Fruit fly (Drosophila melanogaster) whole organism, pupa: Measurements from ENCODE around the gene CG43901.

Experiments used
- CG14655 ChIP-seq: fragments of 200-800 bp; sonication (Bioruptor generic); optimal IDR thresholded peaks from 3 replicates; lab custom pipeline; 2017; ENCODE audit warnings: mild to moderate bottlenecking, missing biosample characterization, missing genetic modification reagents, missing genetic modification characterization
- CG15710 ChIP-seq: fragments of 200-800 bp; sonication (Bioruptor generic); optimal IDR thresholded peaks from 2 replicates; lab custom pipeline; 2018; ENCODE audit warnings: missing biosample characterization, mild to moderate bottlenecking, missing genetic modification characterization, moderate library complexity
- CG17806 ChIP-seq: fragments of 200-800 bp; sonication (Bioruptor generic); optimal IDR thresholded peaks from 2 replicates; lab custom pipeline; 2018; ENCODE audit warnings: missing biosample characterization, mild to moderate bottlenecking, missing genetic modification characterization, moderate library complexity
- CG4496 ChIP-seq: fragments of 200-800 bp; sonication (Bioruptor generic); IDR thresholded peaks from 3 replicates; pipeline ENCODE4 v1.3.6; 2022; ENCODE audit warnings: missing biosample characterization, missing genetic modification characterization
- CG8159 ChIP-seq: fragments of 200-800 bp; sonication (Bioruptor generic); optimal IDR thresholded peaks from 3 replicates; lab custom pipeline; 2018; ENCODE audit warnings: missing biosample characterization, mild to moderate bottlenecking, missing genetic modification characterization, moderate library complexity
- CG9948 ChIP-seq: fragments of 200-800 bp; sonication (Bioruptor generic); optimal IDR thresholded peaks from 2 replicates; lab custom pipeline; 2018; ENCODE audit warnings: missing biosample characterization, mild to moderate bottlenecking, missing genetic modification characterization, moderate library complexity
- EcR ChIP-seq: fragments of 200-800 bp; sonication (Bioruptor generic); optimal IDR thresholded peaks from 3 replicates; lab custom pipeline; 2019; ENCODE audit warnings: missing biosample characterization, missing genetic modification characterization, mild to moderate bottlenecking, moderate library complexity, missing genetic modification reagents
- Pif1A ChIP-seq: fragments of 200-800 bp; sonication (Bioruptor generic); optimal IDR thresholded peaks from 3 replicates; lab custom pipeline; 2016; ENCODE audit warnings: missing biosample characterization, missing genetic modification characterization
- Pif1B ChIP-seq: fragments of 200-800 bp; sonication (Bioruptor generic); optimal IDR thresholded peaks from 3 replicates; lab custom pipeline; 2016; ENCODE audit warnings: missing biosample characterization, missing genetic modification characterization
- gl ChIP-seq: fragments of 200-800 bp; sonication (Bioruptor generic); optimal IDR thresholded peaks from 2 replicates; lab custom pipeline; 2018; ENCODE audit warnings: missing biosample characterization, mild to moderate bottlenecking, missing genetic modification characterization

- TF ChIP-seq EcR (no peak), gl (tag; lab: Kevin White, UChicago) (no peak), Pif1B (no peak), CG17806 (tag; lab: Kevin White, UChicago) (no peak), CG15710 (tag; lab: Kevin White, UChicago) (no peak), CG8159 (tag; lab: Kevin White, UChicago) (peak; percentile 29), CG4496 (GFP tag; lab: Robert Waterston, UW) (no peak), CG9948 (tag; lab: Kevin White, UChicago) (no peak), Pif1A (GFP tag; lab: Kevin White, UChicago) (no peak), CG14655 (GFP tag; lab: Kevin White, UChicago) (peak; percentile 17)
Measured at dm6 chrX:10893208-10893607, 12.4 kb upstream of the CG43901 start.
